Worm (Caenorhabditis elegans) whole organism, early embryonic: ENCODE data around the gene C06A12.3.

Experiments
- B0310.2 ChIP-seq: sonication (generic microtip); optimal IDR thresholded peaks from 2 replicates; lab custom pipeline; 2016; ENCODE audit warnings: mild to moderate bottlenecking, missing genetic modification characterization, missing compliant biosample characterization
- F13C5.2 ChIP-seq: sonication (generic microtip); optimal IDR thresholded peaks from 2 replicates; lab custom pipeline; 2017; ENCODE audit warnings: mild to moderate bottlenecking, missing genetic modification characterization, inconsistent platforms, missing compliant biosample characterization
- aly-1 ChIP-seq: sonication (generic microtip); optimal IDR thresholded peaks from 2 replicates; lab custom pipeline; 2016; ENCODE audit warnings: missing genetic modification characterization, missing compliant biosample characterization
- ama-1 ChIP-seq: fragments of 150-350 bp; optimal IDR thresholded peaks from 2 replicates; lab custom pipeline; 2014
- ceh-13 ChIP-seq: fragments of 200-800 bp; sonication (Bioruptor generic); optimal IDR thresholded peaks from 2 replicates; lab custom pipeline; 2018; ENCODE audit warnings: mild to moderate bottlenecking, missing genetic modification characterization, missing compliant biosample characterization
- ceh-36 ChIP-seq: sonication (generic microtip); optimal IDR thresholded peaks from 2 replicates; lab custom pipeline; 2016; ENCODE audit warnings: missing genetic modification characterization, inconsistent platforms, missing compliant biosample characterization
- ets-7 ChIP-seq: sonication (generic microtip); optimal IDR thresholded peaks from 2 replicates; lab custom pipeline; 2016; ENCODE audit warnings: missing genotype, missing genetic modification characterization, missing compliant biosample characterization
- flt-1 ChIP-seq: fragments of 200-800 bp; sonication (Bioruptor generic); IDR thresholded peaks from 2 replicates; pipeline ENCODE4 v1.3.6; 2022; ENCODE audit warnings: missing genetic modification characterization, missing compliant biosample characterization
- hmbx-1 ChIP-seq: sonication (generic microtip); optimal IDR thresholded peaks from 2 replicates; lab custom pipeline; 2016; ENCODE audit warnings: mild to moderate bottlenecking, missing genetic modification characterization, missing compliant biosample characterization
- hmg-4 ChIP-seq: fragments of 200-800 bp; sonication (Bioruptor generic); optimal IDR thresholded peaks from 2 replicates; lab custom pipeline; 2018; ENCODE audit warnings: mild to moderate bottlenecking, missing genetic modification characterization, missing compliant biosample characterization
- hnd-1 ChIP-seq: sonication (generic microtip); optimal IDR thresholded peaks from 2 replicates; lab custom pipeline; 2016; ENCODE audit warnings: missing genetic modification characterization, missing compliant biosample characterization
- pes-1 ChIP-seq: fragments of 200-800 bp; sonication (Bioruptor generic); IDR thresholded peaks from 2 replicates; pipeline ENCODE4 v1.3.6; 2022; ENCODE audit warnings: missing genetic modification reagents, missing genetic modification characterization, missing compliant biosample characterization
- scrt-1 ChIP-seq: fragments of 200-800 bp; sonication (Bioruptor generic); IDR thresholded peaks from 2 replicates; pipeline ENCODE4 v1.3.6; 2022; ENCODE audit warnings: missing genetic modification characterization, missing compliant biosample characterization
- sea-1 ChIP-seq: fragments of 200-800 bp; sonication (Bioruptor generic); conservative IDR thresholded peaks from 2 replicates; pipeline ENCODE4 v1.3.6; 2022; ENCODE audit warnings: missing genetic modification characterization, missing compliant biosample characterization
- tbx-11 ChIP-seq: fragments of 200-800 bp; sonication (Bioruptor generic); IDR thresholded peaks from 2 replicates; pipeline ENCODE4 v1.3.6; 2022; ENCODE audit warnings: missing genetic modification characterization, missing compliant biosample characterization
- tbx-37 ChIP-seq: fragments of 200-800 bp; sonication (Bioruptor generic); conservative IDR thresholded peaks from 2 replicates; pipeline ENCODE4 v1.3.6; 2022; ENCODE audit warnings: missing genetic modification reagents, missing genetic modification characterization, missing compliant biosample characterization
- tra-4 ChIP-seq: sonication (generic microtip); optimal IDR thresholded peaks from 2 replicates; lab custom pipeline; 2017; ENCODE audit warnings: missing genetic modification characterization, missing compliant biosample characterization

The C06A12.3 gene

DNA sequence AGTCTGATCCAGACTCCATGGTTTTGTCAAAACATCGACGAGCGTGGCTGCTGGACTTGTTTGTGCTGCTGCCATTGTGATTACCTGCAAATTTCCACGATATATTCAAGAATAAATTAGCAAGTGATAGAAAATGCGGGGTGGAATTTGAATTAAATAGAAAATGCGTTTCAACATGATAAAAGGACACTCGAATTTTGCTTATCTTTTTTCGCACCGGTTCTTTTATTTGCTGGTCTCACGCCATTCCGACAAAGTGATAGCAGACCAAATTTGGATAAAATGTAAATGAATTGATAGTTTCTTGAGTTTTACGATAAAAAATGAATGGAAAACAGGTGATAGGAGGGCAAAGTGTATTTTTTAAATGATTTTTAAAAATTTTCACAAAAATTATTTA lies 39.8 kb downstream of the C06A12.3 start, which contains the start of gene elo-2:
TSS of gene elo-2 (minus strand) at position 84 of the 400 bp plus-strand sequence.
- no peak for TF ChIP-seq sea-1 (GFP tag; lab: Robert Waterston, UW)
- TF ChIP-seq ama-1 (lab: Kevin White, UChicago): no peak
- no peak for TF ChIP-seq hmg-4

ce11 chrIV:17467825-17468224 lies 40.3 kb downstream of the C06A12.3 start:
- no peak for TF ChIP-seq tbx-37 (GFP tag; lab: Robert Waterston, UW)
- no peak for TF ChIP-seq scrt-1 (GFP tag; lab: Robert Waterston, UW)
- no peak for TF ChIP-seq hmbx-1 (tag; lab: Kevin White, UChicago)
- TF ChIP-seq tbx-11 (GFP tag; lab: Robert Waterston, UW): no peak
- no peak for TF ChIP-seq flt-1 (GFP tag; lab: Robert Waterston, UW)
- TF ChIP-seq tra-4: no peak
- no peak for TF ChIP-seq ama-1 (lab: Kevin White, UChicago)

ce11 chrIV:17470096-17470602 lies 42.6 kb downstream of the C06A12.3 start, which contains the start of gene F11E6.4:
TSS of gene F11E6.4 (minus strand) at chrIV:17470354.
- TF ChIP-seq aly-1: no peak
- no peak for TF ChIP-seq flt-1 (GFP tag; lab: Robert Waterston, UW)
- TF ChIP-seq sea-1 (GFP tag; lab: Robert Waterston, UW): no peak
- TF ChIP-seq tbx-37 (GFP tag; lab: Robert Waterston, UW): no peak
- TF ChIP-seq hnd-1 (tag; lab: Kevin White, UChicago): no peak

- TF ChIP-seq tbx-11 (GFP tag; lab: Robert Waterston, UW) (no peak), flt-1 (GFP tag; lab: Robert Waterston, UW) (no peak), sea-1 (GFP tag; lab: Robert Waterston, UW) (no peak), scrt-1 (GFP tag; lab: Robert Waterston, UW) (no peak)
Measured at ce11 chrIV:17471870-17472459, 44.4 kb downstream of the C06A12.3 start, which contains the start of gene epic-1. TSS of gene epic-1 (minus strand) at chrIV:17471920.

- TF ChIP-seq flt-1 (GFP tag; lab: Robert Waterston, UW) (no peak), sea-1 (GFP tag; lab: Robert Waterston, UW) (no peak), F13C5.2 (tag; lab: Kevin White, UChicago) (no peak), hnd-1 (tag; lab: Kevin White, UChicago) (no peak), tra-4 (no peak), pes-1 (GFP tag; lab: Robert Waterston, UW) (no peak), hmbx-1 (tag; lab: Kevin White, UChicago) (no peak), hmg-4 (no peak), ets-7 (tag; lab: Kevin White, UChicago) (no peak), scrt-1 (GFP tag; lab: Robert Waterston, UW) (no peak), ceh-13 (no peak), tbx-37 (GFP tag; lab: Robert Waterston, UW) (no peak)
Measured at ce11 chrIV:17473034-17473433, 45.5 kb downstream of the C06A12.3 start, which contains the start of gene gba-3. TSS of gene gba-3 (plus strand) at chrIV:17473334.

DNA sequence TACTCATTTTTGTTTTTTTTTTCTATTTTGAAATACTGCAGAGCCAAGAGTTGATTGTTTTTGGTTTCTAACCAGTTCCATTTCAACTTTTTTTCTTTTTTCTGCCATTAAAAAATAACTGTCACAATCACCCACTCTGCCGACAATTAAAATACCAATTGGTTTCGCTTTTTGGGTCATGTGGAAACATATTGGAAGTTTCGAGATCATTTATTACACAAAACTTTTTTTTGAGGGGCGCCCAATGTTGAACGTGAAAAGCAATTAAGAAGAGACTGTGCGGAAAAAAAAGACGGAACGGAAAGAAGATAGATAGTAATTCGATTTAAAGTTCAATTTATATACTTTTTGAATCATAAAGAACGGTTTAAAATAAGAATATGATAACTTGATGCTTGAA lies 46.5 kb downstream of the C06A12.3 start:
- no peak for TF ChIP-seq F13C5.2 (tag; lab: Kevin White, UChicago)

DNA sequence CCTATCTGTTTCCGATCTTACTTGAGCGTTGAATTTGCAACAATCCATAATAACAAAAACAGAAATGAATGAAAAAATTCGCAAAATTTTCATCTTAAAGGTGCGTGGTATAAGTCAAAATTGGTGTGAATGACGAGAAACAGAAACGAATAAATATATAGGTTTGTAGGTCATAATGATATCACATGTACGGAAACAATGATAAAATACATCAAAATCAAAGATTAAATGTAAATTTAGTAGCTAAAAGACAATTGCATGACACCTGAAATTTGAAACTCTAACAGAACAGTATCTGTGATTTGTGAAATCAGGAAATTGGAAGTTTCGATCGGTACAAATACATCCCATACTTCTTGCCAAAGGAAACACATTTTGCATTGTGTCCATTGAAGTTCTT lies 47.7 kb downstream of the C06A12.3 start, which contains the start of gene F11E6.9:
TSS of gene F11E6.9 (minus strand) at position 101 of the 400 bp plus-strand sequence.
- TF ChIP-seq aly-1: no peak
- no peak for TF ChIP-seq B0310.2 (tag; lab: Kevin White, UChicago)
- no peak for TF ChIP-seq hnd-1 (tag; lab: Kevin White, UChicago)
- TF ChIP-seq ceh-13: no peak
- no peak for TF ChIP-seq pes-1 (GFP tag; lab: Robert Waterston, UW)

DNA sequence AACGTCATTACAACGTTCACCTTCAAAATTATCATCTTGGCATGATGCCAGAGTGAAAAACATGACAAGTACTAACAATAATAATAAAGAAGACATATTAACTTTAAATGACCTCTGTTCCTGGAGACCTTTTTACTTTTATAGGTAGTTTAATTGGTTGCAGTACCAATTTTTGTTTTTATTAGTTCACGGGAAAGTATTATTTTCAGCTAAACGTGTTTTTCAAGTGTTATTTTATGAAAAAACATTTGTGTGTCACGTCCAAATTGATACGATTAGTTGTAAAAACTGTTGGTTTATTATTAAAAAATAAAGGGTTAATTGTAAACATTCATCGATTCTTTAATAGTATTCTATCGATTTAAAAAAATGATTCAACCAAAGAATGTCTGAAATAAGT lies 48.2 kb downstream of the C06A12.3 start, which contains the start of gene grl-24:
TSS of gene grl-24 (minus strand) at position 101 of the 400 bp plus-strand sequence.
- TF ChIP-seq sea-1 (GFP tag; lab: Robert Waterston, UW) (no peak), ama-1 (lab: Kevin White, UChicago) (no peak), hmbx-1 (tag; lab: Kevin White, UChicago) (no peak), scrt-1 (GFP tag; lab: Robert Waterston, UW) (no peak), hmg-4 (no peak), tra-4 (no peak), hnd-1 (tag; lab: Kevin White, UChicago) (no peak), ceh-36 (tag; lab: Kevin White, UChicago) (no peak), tbx-11 (GFP tag; lab: Robert Waterston, UW) (no peak), F13C5.2 (tag; lab: Kevin White, UChicago) (no peak), pes-1 (GFP tag; lab: Robert Waterston, UW) (no peak)
